Worm (Caenorhabditis elegans) whole organism, L1 larva: Measurements from ENCODE around the gene T28A8.2.

Experiments
- aly-2 ChIP-seq: fragments of 150-350 bp; optimal IDR thresholded peaks from 2 replicates; lab custom pipeline; 2014; ENCODE audit warnings: missing biosample characterization, missing genetic modification characterization
- ama-1 ChIP-seq: fragments of 150-350 bp; optimal IDR thresholded peaks from 2 replicates; lab custom pipeline; 2014
- blmp-1 ChIP-seq: fragments of 150-350 bp; optimal IDR thresholded peaks from 2 replicates; lab custom pipeline; 2014; ENCODE audit warnings: missing biosample characterization, missing genetic modification characterization
- ceh-82 ChIP-seq, 3 experiments: fragments of 150-350 bp in 1 of 3; sonication (generic microtip) in 2 of 3; optimal IDR thresholded peaks; 2 replicates each; lab custom pipeline; 2014 to 2017; ENCODE audit warnings: missing biosample characterization in 3 of 3, missing genetic modification characterization in 3 of 3
- egl-13 ChIP-seq: sonication (generic microtip); optimal IDR thresholded peaks from 2 replicates; lab custom pipeline; 2016; ENCODE audit warnings: missing genotype, missing genetic modification reagents, missing genetic modification characterization, missing compliant biosample characterization
- lin-39 ChIP-seq: fragments of 150-350 bp; optimal IDR thresholded peaks from 2 replicates; lab custom pipeline; 2014; ENCODE audit warnings: missing biosample characterization, missing genetic modification reagents, missing genetic modification characterization
- pqm-1 ChIP-seq: sonication (generic microtip); optimal IDR thresholded peaks from 3 replicates; lab custom pipeline; 2017; ENCODE audit warnings: missing biosample characterization, missing genetic modification characterization
- tbx-2 ChIP-seq: sonication (generic microtip); optimal IDR thresholded peaks from 2 replicates; lab custom pipeline; 2016; ENCODE audit warnings: missing genetic modification characterization, missing compliant biosample characterization

DNA sequence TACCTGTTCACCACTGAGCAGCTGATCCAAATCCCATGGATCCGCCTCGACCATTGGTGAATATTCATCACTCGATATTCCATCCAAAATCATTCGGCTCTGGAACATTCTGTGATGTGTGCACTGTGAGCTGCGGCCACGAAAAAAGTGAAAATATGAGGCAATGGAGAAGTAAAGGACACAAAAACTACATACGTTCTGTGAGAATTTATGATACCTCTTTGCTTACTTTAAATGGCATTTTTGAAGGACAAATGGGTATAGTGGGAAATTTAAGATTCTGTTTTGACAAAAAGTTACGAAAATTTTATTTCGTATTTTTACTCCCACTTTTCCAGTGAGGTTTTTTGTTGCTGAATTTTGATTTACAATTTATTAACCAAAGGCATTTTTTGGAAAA is 3.1 kb downstream of the T28A8.2 start, which contains the start of gene twk-40:
- no peak for TF ChIP-seq blmp-1 (tag; lab: Kevin White, UChicago)
- no peak for TF ChIP-seq lin-39 (tag; lab: Kevin White, UChicago)
- TF ChIP-seq tbx-2, result no peak
- TF ChIP-seq pqm-1 (tag; lab: Kevin White, UChicago), result no peak
- TF ChIP-seq egl-13 (tag; lab: Kevin White, UChicago), result no peak
- no peak for TF ChIP-seq aly-2 (tag; lab: Kevin White, UChicago)
- no peak for TF ChIP-seq ama-1 (lab: Kevin White, UChicago)
- no peak for TF ChIP-seq ceh-82 (tag; optimal IDR thresholded peaks at IDR 0.05; lab: Kevin White, UChicago)
